Worm (Caenorhabditis elegans): Measurements from ENCODE around the gene Y69E1A.3.
"Not testable (repeated sequence)": the region's sequence is repeated elsewhere in the genome, so short reads cannot be mapped to it uniquely, and the experiment has no call there.

DNA sequence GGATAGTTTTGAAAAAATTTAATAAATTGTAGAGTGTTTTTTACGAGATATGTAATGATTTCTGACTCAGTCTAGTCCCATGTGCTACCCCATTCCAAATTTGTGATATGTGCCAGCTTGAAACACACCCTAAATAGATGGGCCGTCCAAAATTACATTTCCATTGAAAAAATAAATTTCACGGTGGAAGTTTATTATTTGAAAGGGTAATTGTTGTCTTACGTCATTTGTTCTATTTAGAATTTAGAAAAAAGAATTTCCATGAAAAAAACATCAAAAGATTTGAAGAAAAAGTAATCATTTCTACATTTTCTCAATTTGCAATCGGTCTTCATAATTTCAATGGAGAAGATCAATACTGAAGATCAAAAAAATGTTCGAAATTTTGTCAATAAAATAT lies 2.9 kb downstream of the Y69E1A.3 start, which contains the start of gene Y69E1A.4:
- not testable (repeated sequence) for TF ChIP-seq sptf-1, nhr-237, jun-1, nhr-28 (tag; optimal IDR thresholded peaks at IDR 0.05)
